Worm (Caenorhabditis elegans) whole organism, L3 larva: ENCODE data around the gene tag-329.

ENCODE experiments used
- aly-2 ChIP-seq: fragments of 150-350 bp; optimal IDR thresholded peaks from 2 replicates; lab custom pipeline; 2014; ENCODE audit warnings: missing biosample characterization, missing genetic modification characterization
- ama-1 ChIP-seq: fragments of 150-350 bp; optimal IDR thresholded peaks from 2 replicates; lab custom pipeline; 2018
- ceh-28 ChIP-seq: fragments of 150-350 bp; optimal IDR thresholded peaks from 2 replicates; lab custom pipeline; 2014; ENCODE audit warnings: missing biosample characterization, missing genetic modification reagents, missing genetic modification characterization
- daf-12 ChIP-seq: fragments of 150-350 bp; optimal IDR thresholded peaks from 2 replicates; lab custom pipeline; 2014; ENCODE audit warnings: missing biosample characterization, missing genetic modification reagents, missing genetic modification characterization
- elt-1 ChIP-seq: fragments of 150-350 bp; optimal IDR thresholded peaks from 2 replicates; lab custom pipeline; 2014; ENCODE audit warnings: missing biosample characterization, missing genetic modification characterization
- lin-39 ChIP-seq: fragments of 150-350 bp; optimal IDR thresholded peaks from 2 replicates; lab custom pipeline; 2018; ENCODE audit warnings: missing biosample characterization, missing genetic modification reagents, missing genetic modification characterization
- mdl-1 ChIP-seq: fragments of 150-350 bp; optimal IDR thresholded peaks from 2 replicates; lab custom pipeline; 2014; ENCODE audit warnings: missing biosample characterization, missing genetic modification characterization
- nhr-25 ChIP-seq: sonication (generic microtip); optimal IDR thresholded peaks from 2 replicates; lab custom pipeline; 2017; ENCODE audit warnings: missing biosample characterization, missing genetic modification characterization
- nhr-28 ChIP-seq: fragments of 150-350 bp; optimal IDR thresholded peaks from 2 replicates; lab custom pipeline; 2014; ENCODE audit warnings: missing biosample characterization, missing genetic modification characterization
- nhr-76 ChIP-seq: fragments of 150-350 bp; sonication (generic microtip); optimal IDR thresholded peaks from 5 replicates; lab custom pipeline; 2014; ENCODE audit warnings: missing biosample characterization, missing genetic modification characterization
- pha-4 ChIP-seq: fragments of 150-350 bp; optimal IDR thresholded peaks from 2 replicates; lab custom pipeline; 2014; ENCODE audit warnings: missing biosample characterization, missing genetic modification reagents, missing genetic modification characterization
- unc-62 ChIP-seq: fragments of 150-350 bp; sonication (generic microtip); optimal IDR thresholded peaks from 4 replicates; lab custom pipeline; 2014; ENCODE audit warnings: missing biosample characterization, missing genetic modification reagents, missing genetic modification characterization

ce11 chrV:9556668-9557067, 21.9 kb downstream of the tag-329 start:
- TF ChIP-seq ama-1 (lab: Kevin White, UChicago), result no peak
- no peak for TF ChIP-seq daf-12 (tag; lab: Kevin White, UChicago)
- TF ChIP-seq ceh-28 (tag; lab: Kevin White, UChicago), result no peak
- TF ChIP-seq lin-39 (tag; lab: Kevin White, UChicago), result no peak
- no peak for TF ChIP-seq aly-2 (tag; lab: Kevin White, UChicago)
- TF ChIP-seq nhr-76 (tag; lab: Kevin White, UChicago), result no peak
- no peak for TF ChIP-seq nhr-28 (tag; lab: Kevin White, UChicago)
- TF ChIP-seq nhr-25 (tag; lab: Kevin White, UChicago), result no peak
- TF ChIP-seq elt-1 (tag; lab: Kevin White, UChicago), result no peak
- TF ChIP-seq pha-4 (tag; lab: Kevin White, UChicago), result no peak
- no peak for TF ChIP-seq mdl-1 (tag; lab: Kevin White, UChicago)
- TF ChIP-seq unc-62 (GFP tag; lab: Kevin White, UChicago), result no peak
